Fruit fly (Drosophila melanogaster): ENCODE measurements around the gene Spn77Bb.

Gene Spn77Bb

DNA sequence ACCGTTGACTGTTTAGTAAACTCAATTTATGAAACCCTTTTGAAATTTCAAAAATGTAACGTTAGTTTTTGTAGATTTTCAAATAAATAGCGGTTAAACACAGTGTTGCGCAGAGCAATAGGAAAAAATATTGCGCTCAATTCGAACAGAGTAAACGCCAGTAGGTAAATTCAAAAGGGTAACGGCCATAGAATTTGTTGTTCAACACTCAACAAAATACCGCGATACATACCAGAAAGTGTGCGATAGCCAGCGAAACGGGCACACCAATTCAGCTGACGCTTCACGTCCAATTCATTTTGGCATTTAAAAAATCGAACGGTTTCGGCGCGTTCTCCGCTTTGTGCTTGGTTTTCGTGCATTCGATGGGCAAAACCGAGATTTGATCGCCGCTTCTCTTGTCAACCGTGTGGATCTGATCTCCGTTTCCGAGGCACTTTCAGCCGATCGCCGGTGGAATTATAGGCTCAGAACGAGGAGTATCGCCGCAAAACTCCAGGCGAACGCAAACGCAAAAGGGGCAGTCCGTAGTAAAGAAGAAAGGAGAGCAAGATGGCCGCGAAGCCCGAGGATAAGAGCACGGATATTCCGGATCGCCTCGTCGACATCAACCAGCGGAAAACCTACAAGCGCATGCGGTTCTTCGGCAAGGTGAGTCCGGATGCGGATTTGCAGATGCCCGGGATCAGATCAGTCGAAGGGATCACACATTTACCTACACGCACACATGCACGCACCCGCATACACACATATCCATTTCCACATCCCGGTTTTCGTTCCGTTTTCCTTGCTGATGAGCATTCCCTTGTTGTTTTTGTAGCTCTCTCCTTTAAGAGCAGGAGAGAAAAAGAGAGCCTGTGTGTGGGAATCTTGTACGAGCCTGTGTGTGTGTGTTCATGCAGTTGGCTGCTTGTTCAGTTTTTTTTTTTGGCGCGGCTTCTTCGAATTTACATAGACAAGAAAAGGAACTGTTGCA is 10.7 kb upstream of the Spn77Bb start (continued):
- no peak for TF ChIP-seq NK7.1 (GFP tag; optimal IDR thresholded peaks at IDR 0.05)
- TF ChIP-seq CG11085 (GFP tag; IDR thresholded peaks at IDR 0.05) = no peak
- TF ChIP-seq Sry-β (GFP tag; optimal IDR thresholded peaks at IDR 0.05) = no peak
- TF ChIP-seq vvl (GFP tag; IDR thresholded peaks at IDR 0.05) = peak; percentile 58
- TF ChIP-seq stwl (tag; optimal IDR thresholded peaks at IDR 0.05) = peak; percentile 99
- TF ChIP-seq CG17912 (GFP tag; optimal IDR thresholded peaks at IDR 0.05) = no peak
- peak; percentile 36 for TF ChIP-seq gcm (GFP tag; optimal IDR thresholded peaks at IDR 0.05)
- peak; percentile 37 for TF ChIP-seq ewg (GFP tag; optimal IDR thresholded peaks at IDR 0.05)
- TF ChIP-seq shn (GFP tag; optimal IDR thresholded peaks at IDR 0.05) = peak; percentile 43
- no peak for TF ChIP-seq CG18619 (GFP tag; optimal IDR thresholded peaks at IDR 0.05)
- TF ChIP-seq CG12155 (GFP tag; optimal IDR thresholded peaks at IDR 0.05) = peak; percentile 39
- TF ChIP-seq gcm2 (GFP tag; optimal IDR thresholded peaks at IDR 0.05) = peak; percentile 8
- TF ChIP-seq PHDP (tag; optimal IDR thresholded peaks at IDR 0.05) = no peak
- TF ChIP-seq unc-4 (GFP tag; IDR thresholded peaks at IDR 0.05; ENCODE audit: partially characterized antibody) = peak; percentile 85
- TF ChIP-seq Dad (GFP tag; optimal IDR thresholded peaks at IDR 0.05) = peak; percentile 70
- peak; percentile 88 for TF ChIP-seq Opbp (GFP tag; IDR thresholded peaks at IDR 0.05; ENCODE audit: partially characterized antibody)
- TF ChIP-seq ftz-f1 (GFP tag; optimal IDR thresholded peaks at IDR 0.05) = no peak
- TF ChIP-seq Mad (GFP tag; optimal IDR thresholded peaks at IDR 0.05) = peak; percentile 66
- no peak for TF ChIP-seq abd-A (tag; optimal IDR thresholded peaks at IDR 0.05)
- TF ChIP-seq Meics (GFP tag; optimal IDR thresholded peaks at IDR 0.05) = peak; percentile 5
- no peak for TF ChIP-seq ab (GFP tag; optimal IDR thresholded peaks at IDR 0.05)
- TF ChIP-seq rib (GFP tag; IDR thresholded peaks at IDR 0.05) = no peak
- no peak for TF ChIP-seq CG7928 (GFP tag; optimal IDR thresholded peaks at IDR 0.05)
- no peak for TF ChIP-seq CG15073 (GFP tag; optimal IDR thresholded peaks at IDR 0.05)
- TF ChIP-seq Lpt (GFP tag; optimal IDR thresholded peaks at IDR 0.05) = no peak
- TF ChIP-seq lilli (GFP tag; optimal IDR thresholded peaks at IDR 0.05) = peak; percentile 65
- TF ChIP-seq Rfx (GFP tag; IDR thresholded peaks at IDR 0.05) = peak; percentile 77
- TF ChIP-seq CG9727 (GFP tag; optimal IDR thresholded peaks at IDR 0.05) = peak; percentile 34
- peak; percentile 66; the same call in 2 of the 3 replicates for TF ChIP-seq ken (GFP tag; IDR thresholded peaks at IDR 0.05)
- TF ChIP-seq Hmr (GFP tag; optimal IDR thresholded peaks at IDR 0.05) = peak; percentile 59
- no peak for TF ChIP-seq Abd-B (GFP tag; optimal IDR thresholded peaks at IDR 0.05)
- TF ChIP-seq Pdp1 (GFP tag; optimal IDR thresholded peaks at IDR 0.05) = peak; percentile 53 to 55
- no peak for TF ChIP-seq gsb-n (tag; optimal IDR thresholded peaks at IDR 0.05)
- TF ChIP-seq eve (GFP tag; optimal IDR thresholded peaks at IDR 0.05) = no peak
- peak; percentile 57 for TF ChIP-seq Xbp1 (GFP tag; optimal IDR thresholded peaks at IDR 0.05)
- TF ChIP-seq chn (GFP tag; optimal IDR thresholded peaks at IDR 0.05) = peak; percentile 27
- TF ChIP-seq kni (GFP tag; optimal IDR thresholded peaks at IDR 0.05) = peak; percentile 22
- TF ChIP-seq slp2 (GFP tag; optimal IDR thresholded peaks at IDR 0.05) = peak; percentile 34
- 0 out of 3 replicates have a peak, but pooled peaks have one; percentile 41 for TF ChIP-seq CG2199 (GFP tag; IDR thresholded peaks at IDR 0.05)
- TF ChIP-seq E2f1 (GFP tag; IDR thresholded peaks at IDR 0.05) = peak; percentile 56
- peak; percentile 62; the same call in 1 of the 2 replicates for TF ChIP-seq CG32532 (GFP tag; IDR thresholded peaks at IDR 0.05)
- TF ChIP-seq zfh2 (GFP tag; optimal IDR thresholded peaks at IDR 0.05) = peak; percentile 54
- peak; percentile 58 to 79 for TF ChIP-seq dpn (GFP tag; optimal IDR thresholded peaks at IDR 0.05)
- TF ChIP-seq H15 (GFP tag; IDR thresholded peaks at IDR 0.05) = peak; percentile 31; the same call in 1 of the 3 replicates
- TF ChIP-seq bigmax (GFP tag; optimal IDR thresholded peaks at IDR 0.05) = peak; percentile 18
- no peak for TF ChIP-seq CG2678 (tag; optimal IDR thresholded peaks at IDR 0.05)
- TF ChIP-seq Aef1 (GFP tag; IDR thresholded peaks at IDR 0.05) = 0 out of 3 replicates have a peak, but pooled peaks have one; percentile 31
- 0 out of 2 replicates have a peak, but pooled peaks have one; percentile 14 for TF ChIP-seq CG14014 (GFP tag; IDR thresholded peaks at IDR 0.05)
